Fruit fly (Drosophila melanogaster) whole organism, embryonic: ENCODE data around the gene CG32313.
A peak's percentile ranks its signal among the peaks of the same experiment; 100 is the strongest.

Experiments
- Antp ChIP-seq: fragments of 200-800 bp; sonication (Bioruptor generic); optimal IDR thresholded peaks from 3 replicates; lab custom pipeline; 2016; ENCODE audit warnings: missing biosample characterization, missing genetic modification characterization
- Asciz ChIP-seq: fragments of 200-800 bp; sonication (Bioruptor generic); optimal IDR thresholded peaks from 2 replicates; lab custom pipeline; 2017; ENCODE audit warnings: missing biosample characterization, mild to moderate bottlenecking, missing genetic modification characterization, missing genetic modification reagents
- BEAF-32 ChIP-seq: fragments of 200-800 bp; sonication (Bioruptor generic); optimal IDR thresholded peaks from 3 replicates; lab custom pipeline; 2017; ENCODE audit warnings: missing biosample characterization, missing genetic modification characterization, mild to moderate bottlenecking, moderate library complexity, missing genetic modification reagents
- CG10565 ChIP-seq: fragments of 200-800 bp; sonication (Bioruptor generic); optimal IDR thresholded peaks from 3 replicates; lab custom pipeline; 2016; ENCODE audit warnings: missing biosample characterization, mild to moderate bottlenecking, missing genetic modification characterization
- CG10959 ChIP-seq: fragments of 200-800 bp; sonication (Bioruptor generic); IDR thresholded peaks from 2 replicates; pipeline ENCODE4 v1.3.6; 2022; ENCODE audit warnings: missing biosample characterization, missing genetic modification characterization
- CG13287 ChIP-seq: fragments of 200-800 bp; sonication (Bioruptor generic); IDR thresholded peaks from 2 replicates; pipeline ENCODE4 v1.3.6; 2022; ENCODE audit warnings: missing biosample characterization, missing genetic modification characterization; ENCODE audit not compliant: partially characterized antibody
- CG17186 ChIP-seq: fragments of 200-800 bp; sonication (Bioruptor generic); optimal IDR thresholded peaks from 3 replicates; lab custom pipeline; 2017; ENCODE audit warnings: missing biosample characterization, missing genetic modification reagents, missing genetic modification characterization
- CG18599 ChIP-seq: fragments of 200-800 bp; sonication (Bioruptor generic); optimal IDR thresholded peaks from 3 replicates; lab custom pipeline; 2017; ENCODE audit warnings: missing biosample characterization, missing genetic modification characterization, mild to moderate bottlenecking, moderate library complexity, missing genetic modification reagents
- CG2120 ChIP-seq: fragments of 200-800 bp; sonication (Bioruptor generic); optimal IDR thresholded peaks from 3 replicates; lab custom pipeline; 2016; ENCODE audit warnings: missing biosample characterization, missing genetic modification characterization
- CG2712 ChIP-seq: fragments of 200-800 bp; optimal IDR thresholded peaks from 3 replicates; lab custom pipeline; 2019; ENCODE audit warnings: missing biosample characterization, mild to moderate bottlenecking, missing genetic modification characterization, moderate library complexity
- CG31388 ChIP-seq: fragments of 200-800 bp; sonication (Bioruptor generic); optimal IDR thresholded peaks from 2 replicates; lab custom pipeline; 2016; ENCODE audit warnings: missing biosample characterization, missing genetic modification characterization
- CG32772 ChIP-seq: fragments of 200-800 bp; sonication (Bioruptor generic); IDR thresholded peaks from 2 replicates; pipeline ENCODE4 v1.3.6; 2022; ENCODE audit warnings: missing biosample characterization, missing genetic modification characterization
- CG3995 ChIP-seq: fragments of 200-800 bp; sonication (Bioruptor generic); optimal IDR thresholded peaks from 3 replicates; lab custom pipeline; 2016; ENCODE audit warnings: missing biosample characterization, missing genetic modification characterization
- CG4854 ChIP-seq: fragments of 200-800 bp; sonication (Bioruptor generic); optimal IDR thresholded peaks from 2 replicates; lab custom pipeline; 2016; ENCODE audit warnings: missing biosample characterization, missing genetic modification characterization, inconsistent platforms
- CG5245 ChIP-seq: fragments of 200-800 bp; sonication (Bioruptor generic); optimal IDR thresholded peaks from 3 replicates; lab custom pipeline; 2016; ENCODE audit warnings: missing biosample characterization, missing genetic modification characterization
- CG6272 ChIP-seq: fragments of 200-800 bp; sonication (Bioruptor generic); IDR thresholded peaks from 2 replicates; pipeline ENCODE4 v1.3.6; 2022; ENCODE audit warnings: missing biosample characterization, missing genetic modification characterization
- CG6813 ChIP-seq: fragments of 200-800 bp; sonication (Bioruptor generic); optimal IDR thresholded peaks from 2 replicates; lab custom pipeline; 2017; ENCODE audit warnings: missing biosample characterization, missing genetic modification characterization, mild to moderate bottlenecking, moderate library complexity, missing genetic modification reagents
- CG8290 ChIP-seq, 3 experiments: fragments of 200-800 bp; sonication (Bioruptor generic); optimal IDR thresholded peaks; 2 replicates each; lab custom pipeline; 2016 to 2019; ENCODE audit warnings: missing biosample characterization in 3 of 3, missing genetic modification characterization in 3 of 3, mild to moderate bottlenecking in 2 of 3, moderate library complexity in 1 of 3
- CG9876 ChIP-seq: fragments of 200-800 bp; sonication (Bioruptor generic); optimal IDR thresholded peaks from 2 replicates; lab custom pipeline; 2016; ENCODE audit warnings: missing biosample characterization, missing genetic modification characterization
- D19B ChIP-seq: fragments of 200-800 bp; sonication (Bioruptor generic); optimal IDR thresholded peaks from 2 replicates; lab custom pipeline; 2017; ENCODE audit warnings: missing biosample characterization, mild to moderate bottlenecking, missing genetic modification characterization
- Dip3 ChIP-seq: fragments of 200-800 bp; sonication (Bioruptor generic); optimal IDR thresholded peaks from 3 replicates; lab custom pipeline; 2016; ENCODE audit warnings: missing biosample characterization, missing genetic modification characterization
- E2f1 ChIP-seq: fragments of 200-800 bp; sonication (Bioruptor generic); IDR thresholded peaks from 2 replicates; pipeline ENCODE4 v1.3.6; 2022; ENCODE audit warnings: missing biosample characterization, missing genetic modification characterization
- Elba2 ChIP-seq: fragments of 200-800 bp; sonication (Bioruptor generic); optimal IDR thresholded peaks from 3 replicates; lab custom pipeline; 2016; ENCODE audit warnings: missing biosample characterization, missing genetic modification characterization
- HLH3B ChIP-seq: fragments of 200-800 bp; sonication (Bioruptor generic); IDR thresholded peaks from 2 replicates; pipeline ENCODE4 v1.3.6; 2022; ENCODE audit warnings: missing biosample characterization, missing genetic modification characterization
- Hr51 ChIP-seq, 2 experiments: fragments of 200-800 bp; sonication (Bioruptor generic); optimal IDR thresholded peaks; 2 replicates in 1 of 2; 3 replicates in 1 of 2; lab custom pipeline; 2016 to 2018; ENCODE audit warnings: missing biosample characterization in 2 of 2, missing genetic modification characterization in 2 of 2, mild to moderate bottlenecking in 1 of 2, moderate library complexity in 1 of 2
- Lpt ChIP-seq: fragments of >200 bp; optimal IDR thresholded peaks from 2 replicates; lab custom pipeline; 2018; ENCODE audit warnings: missing biosample characterization, missing genetic modification characterization
- MBD-R2 ChIP-seq: fragments of 200-800 bp; sonication (Bioruptor generic); IDR thresholded peaks from 2 replicates; pipeline ENCODE4 v1.3.6; 2022; ENCODE audit warnings: missing biosample characterization, missing genetic modification characterization
- Med ChIP-seq: fragments of 200-800 bp; sonication (Bioruptor generic); peaks from one replicate; lab custom pipeline; 2016; ENCODE audit warnings: missing biosample characterization, missing genetic modification characterization, mild to moderate bottlenecking, inconsistent platforms, moderate library complexity
- Meics ChIP-seq: fragments of 200-800 bp; sonication (Bioruptor generic); optimal IDR thresholded peaks from 2 replicates; lab custom pipeline; 2017; ENCODE audit warnings: missing biosample characterization, mild to moderate bottlenecking, missing genetic modification characterization
- Optix ChIP-seq: fragments of 200-800 bp; sonication (Bioruptor generic); IDR thresholded peaks from 3 replicates; pipeline ENCODE4 v1.3.6; 2022; ENCODE audit warnings: missing biosample characterization, missing genetic modification characterization
- Pdp1 ChIP-seq, 2 experiments: fragments of 200-800 bp; sonication (Bioruptor generic); optimal IDR thresholded peaks; 3 replicates each; lab custom pipeline; 2016; ENCODE audit warnings: missing biosample characterization in 2 of 2, missing genetic modification characterization in 2 of 2, mild to moderate bottlenecking in 1 of 2, moderate library complexity in 1 of 2
- Rfx ChIP-seq: fragments of 200-800 bp; sonication (Bioruptor generic); IDR thresholded peaks from 2 replicates; pipeline ENCODE4 v1.3.6; 2022; ENCODE audit warnings: missing biosample characterization, missing genetic modification characterization
- Sox100B ChIP-seq: fragments of 200-800 bp; sonication (Bioruptor generic); optimal IDR thresholded peaks from 3 replicates; lab custom pipeline; 2018; ENCODE audit warnings: missing biosample characterization, mild to moderate bottlenecking, missing genetic modification characterization
- Xbp1 ChIP-seq: fragments of 200-800 bp; sonication (Bioruptor generic); optimal IDR thresholded peaks from 3 replicates; lab custom pipeline; 2016; ENCODE audit warnings: missing biosample characterization, mild to moderate bottlenecking, missing genetic modification characterization
- al ChIP-seq: fragments of 200-800 bp; sonication (Bioruptor generic); IDR thresholded peaks from 2 replicates; pipeline ENCODE4 v1.3.6; 2022; ENCODE audit warnings: missing biosample characterization, missing genetic modification characterization
- amos ChIP-seq: fragments of 200-800 bp; sonication (Bioruptor generic); IDR thresholded peaks from 2 replicates; pipeline ENCODE4 v1.3.6; 2022; ENCODE audit warnings: missing biosample characterization, missing genetic modification characterization; ENCODE audit not compliant: partially characterized antibody
- az2 ChIP-seq: fragments of 200-800 bp; sonication (Bioruptor generic); optimal IDR thresholded peaks from 3 replicates; lab custom pipeline; 2016; ENCODE audit warnings: missing biosample characterization, missing genetic modification characterization
- dysf ChIP-seq: fragments of 200-800 bp; sonication (Bioruptor generic); IDR thresholded peaks from 3 replicates; pipeline ENCODE4 v1.3.6; 2022; ENCODE audit warnings: missing biosample characterization, missing genetic modification characterization
- eve ChIP-seq, 2 experiments: fragments of >200 bp; optimal IDR thresholded peaks; 2 replicates each; lab custom pipeline; 2017; ENCODE audit warnings: missing biosample characterization in 2 of 2, missing genetic modification characterization in 2 of 2
- grn ChIP-seq: fragments of 200-800 bp; sonication (Bioruptor generic); optimal IDR thresholded peaks from 3 replicates; lab custom pipeline; 2017; ENCODE audit warnings: missing biosample characterization, missing genetic modification characterization
- ind ChIP-seq: fragments of 200-800 bp; sonication (Bioruptor generic); optimal IDR thresholded peaks from 3 replicates; lab custom pipeline; 2016; ENCODE audit warnings: missing biosample characterization, missing genetic modification characterization
- ken ChIP-seq: fragments of 200-800 bp; sonication (Bioruptor generic); IDR thresholded peaks from 3 replicates; pipeline ENCODE4 v1.3.6; 2022; ENCODE audit warnings: missing biosample characterization, missing genetic modification characterization
- ranshi ChIP-seq: fragments of 200-800 bp; sonication (Bioruptor generic); IDR thresholded peaks from 2 replicates; pipeline ENCODE4 v1.3.6; 2022; ENCODE audit warnings: missing biosample characterization, missing genetic modification characterization
- repo ChIP-seq: fragments of 200-800 bp; sonication (Bioruptor generic); optimal IDR thresholded peaks from 2 replicates; lab custom pipeline; 2016; ENCODE audit warnings: missing biosample characterization, missing genetic modification characterization
- scrt ChIP-seq: fragments of 200-800 bp; sonication (Bioruptor generic); optimal IDR thresholded peaks from 2 replicates; lab custom pipeline; 2018; ENCODE audit warnings: missing biosample characterization, mild to moderate bottlenecking, missing genetic modification characterization, moderate library complexity
- sim ChIP-seq: fragments of 200-800 bp; sonication (Bioruptor generic); IDR thresholded peaks from 2 replicates; pipeline ENCODE4 v1.3.6; 2022; ENCODE audit warnings: missing biosample characterization, missing genetic modification characterization
- sr ChIP-seq: fragments of 200-800 bp; sonication (Bioruptor generic); IDR thresholded peaks from 3 replicates; pipeline ENCODE4 v1.3.6; 2022; ENCODE audit warnings: missing biosample characterization, missing genetic modification characterization
- vvl ChIP-seq: fragments of 200-800 bp; sonication (Bioruptor generic); IDR thresholded peaks from 2 replicates; pipeline ENCODE4 v1.3.6; 2022; ENCODE audit warnings: missing biosample characterization, missing genetic modification characterization

Gene CG32313

DNA sequence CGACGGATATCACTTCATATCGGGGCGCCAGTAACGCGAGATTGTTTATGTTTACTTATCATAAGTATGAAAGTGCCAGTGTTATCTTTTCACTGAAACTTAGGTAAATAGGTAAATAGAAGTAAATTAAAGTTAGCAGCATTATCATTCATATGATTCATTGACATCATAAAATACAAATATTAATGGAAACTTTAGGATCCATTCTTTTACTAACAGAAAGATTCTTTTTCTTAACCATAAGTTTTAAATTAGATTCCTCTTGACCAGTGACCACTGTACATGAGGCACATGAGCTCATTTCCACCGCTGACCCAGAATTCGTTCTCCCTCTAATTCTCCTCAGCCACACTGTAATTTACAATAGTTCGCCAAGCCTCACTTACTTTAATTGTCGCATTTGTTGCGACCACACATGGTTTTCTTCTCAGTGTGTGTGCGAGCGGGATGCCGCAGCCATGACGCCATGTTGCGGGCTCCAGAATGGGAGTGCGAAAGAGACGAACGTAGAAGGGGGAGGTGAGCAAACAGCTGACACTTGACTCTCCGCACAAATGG is 32.9 kb upstream of the CG32313 start (continued):
- TF ChIP-seq eve (GFP tag; optimal IDR thresholded peaks at IDR 0.05; lab: Kevin White, UChicago) = peak in 1 of 2 experiments; percentile 61
- peak; percentile 52 for TF ChIP-seq Sox100B (GFP tag; lab: Kevin White, UChicago)
- TF ChIP-seq E2f1 = 0 out of 2 replicates have a peak, but pooled peaks have one; percentile 35
- no peak for TF ChIP-seq CG17186 (GFP tag; lab: Kevin White, UChicago)
- TF ChIP-seq BEAF-32 (GFP tag; lab: Kevin White, UChicago) = no peak
- no peak; the same call in 1 of the 2 replicates for TF ChIP-seq CG13287
- TF ChIP-seq CG2712 (tag; lab: Kevin White, UChicago) = peak; percentile 43
- peak in 1 of 2 experiments; percentile 43 for TF ChIP-seq Hr51 (GFP tag; optimal IDR thresholded peaks at IDR 0.05; lab: Kevin White, UChicago)
- TF ChIP-seq CG32772 (GFP tag; lab: Robert Waterston, UW) = 0 out of 2 replicates have a peak, but pooled peaks have one; percentile 5
- TF ChIP-seq CG5245 (GFP tag; lab: Kevin White, UChicago) = peak; percentile 39
- peak; percentile 1 for TF ChIP-seq Xbp1
- no peak for TF ChIP-seq amos (GFP tag; lab: Robert Waterston, UW)
- peak; percentile 45 for TF ChIP-seq repo (GFP tag; lab: Kevin White, UChicago)
- TF ChIP-seq dysf = peak; percentile 62; the same call in 2 of the 3 replicates
- TF ChIP-seq Asciz (GFP tag; lab: Kevin White, UChicago) = peak; percentile 64
- TF ChIP-seq CG4854 (GFP tag; lab: Kevin White, UChicago) = peak; percentile 15
- no peak for TF ChIP-seq CG10565
- peak; percentile 43 for TF ChIP-seq Antp (GFP tag; lab: Kevin White, UChicago)
- TF ChIP-seq scrt (GFP tag; lab: Kevin White, UChicago) = peak; percentile 20
- no peak for TF ChIP-seq CG8290 (GFP tag; optimal IDR thresholded peaks at IDR 0.05; lab: Kevin White, UChicago)
- TF ChIP-seq CG8290 (tag; optimal IDR thresholded peaks at IDR 0.05; lab: Kevin White, UChicago) = peak in 1 of 2 experiments; percentile 20
- peak; percentile 44 for TF ChIP-seq ind (GFP tag; lab: Kevin White, UChicago)
- TF ChIP-seq HLH3B = peak; percentile 47; the same call in 1 of the 2 replicates
- no peak for TF ChIP-seq CG9876 (GFP tag; lab: Kevin White, UChicago)
- TF ChIP-seq CG10959 (GFP tag; lab: Robert Waterston, UW) = no peak
- TF ChIP-seq sr (GFP tag; lab: Robert Waterston, UW) = 0 out of 3 replicates have a peak, but pooled peaks have one; percentile 27
- TF ChIP-seq ranshi = peak; percentile 46
- TF ChIP-seq sim (GFP tag; lab: Robert Waterston, UW) = peak; percentile 5; the same call in 1 of the 2 replicates
- no peak for TF ChIP-seq Dip3 (GFP tag; lab: Kevin White, UChicago)
- TF ChIP-seq CG31388 (GFP tag; lab: Kevin White, UChicago) = no peak
- peak; percentile 22 for TF ChIP-seq az2 (GFP tag; lab: Kevin White, UChicago)
- no peak for TF ChIP-seq Lpt
- TF ChIP-seq D19B (GFP tag; lab: Kevin White, UChicago) = peak; percentile 14
- TF ChIP-seq CG2120 (GFP tag; lab: Kevin White, UChicago) = peak; percentile 53
- TF ChIP-seq CG18599 (GFP tag; lab: Kevin White, UChicago) = peak; percentile 57
- peak; percentile 40; the same call in 1 of the 2 replicates for TF ChIP-seq vvl (GFP tag; lab: Robert Waterston, UW)
- TF ChIP-seq ken (GFP tag; lab: Robert Waterston, UW) = 0 out of 3 replicates have a peak, but pooled peaks have one; percentile 38
- TF ChIP-seq CG3995 (GFP tag; lab: Kevin White, UChicago) = no peak
- no peak for TF ChIP-seq Elba2 (GFP tag; lab: Kevin White, UChicago)
- peak; percentile 10; the same call in 1 of the 2 replicates for TF ChIP-seq al (GFP tag; lab: Robert Waterston, UW)
- peak; percentile 49 for TF ChIP-seq Rfx
- TF ChIP-seq grn (GFP tag; lab: Kevin White, UChicago) = peak; percentile 23
- TF ChIP-seq CG6272 = no peak
- TF ChIP-seq Pdp1 (GFP tag; optimal IDR thresholded peaks at IDR 0.05; lab: Kevin White, UChicago) = peak; percentile 9 to 12
- TF ChIP-seq Optix (GFP tag; lab: Robert Waterston, UW) = no peak
- peak; percentile 65 for TF ChIP-seq CG6813
- peak; percentile 49 for TF ChIP-seq Meics (GFP tag; lab: Kevin White, UChicago)
- TF ChIP-seq MBD-R2 (GFP tag; lab: Robert Waterston, UW) = 0 out of 2 replicates have a peak, but pooled peaks have one; percentile 18
- TF ChIP-seq Med (GFP tag; lab: Kevin White, UChicago) = peak; percentile 93
